Fruit fly (Drosophila melanogaster): Measurements from ENCODE around the gene CG11333.

DNA sequence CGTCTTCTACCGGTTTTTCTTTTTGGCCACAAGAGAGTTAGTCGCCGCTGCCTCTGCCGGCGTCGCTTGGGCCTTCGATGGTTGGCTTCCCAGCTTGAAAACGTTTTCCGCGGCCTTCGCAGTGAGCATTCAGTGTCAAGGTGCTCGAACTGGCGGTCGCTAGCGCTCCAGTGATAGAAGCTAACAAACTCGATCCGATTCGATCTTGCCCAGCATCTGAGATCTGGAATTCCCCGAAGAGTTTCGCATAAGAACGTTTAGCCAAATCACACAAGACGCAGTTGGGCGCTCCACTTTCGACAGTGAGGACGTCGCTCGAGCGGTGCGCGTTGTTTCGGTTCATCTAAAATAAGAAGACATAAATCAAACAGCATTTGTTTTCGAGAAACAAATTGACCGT is 36.0 kb downstream of the CG11333 start, which contains the start of gene mey:
- TF ChIP-seq psq (optimal IDR thresholded peaks at IDR 0.05) (no peak), Myc (optimal IDR thresholded peaks at IDR 0.05) (no peak), Sin3A (optimal IDR thresholded peaks at IDR 0.05) (no peak), ttk (optimal IDR thresholded peaks at IDR 0.05) (no peak)
